Fruit fly (Drosophila melanogaster): ENCODE results near the gene mRpL2.

The mRpL2 gene

DNA sequence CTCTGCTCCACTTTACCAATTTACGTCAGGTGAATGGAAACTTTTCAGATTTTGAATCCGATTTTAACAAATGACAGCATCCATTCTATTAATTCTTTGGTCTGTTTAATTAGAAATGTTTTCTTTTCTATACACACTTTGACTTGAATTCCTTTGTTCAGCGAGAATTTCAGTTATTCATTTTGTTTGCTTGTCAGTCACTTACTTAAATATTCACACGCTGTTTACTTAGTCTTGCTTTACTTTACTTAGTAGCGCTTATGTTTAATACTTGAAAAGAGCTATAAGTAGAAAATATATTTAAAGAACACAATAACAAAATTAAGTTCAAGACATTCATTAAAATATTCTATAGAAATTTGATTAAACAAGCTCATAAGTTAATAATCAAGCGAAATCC lies 13.2 kb upstream of the mRpL2 start, which contains the start of gene CG32073 (continued):
- no peak for TF ChIP-seq unc-4 (GFP tag; IDR thresholded peaks at IDR 0.05; ENCODE audit: partially characterized antibody)
- TF ChIP-seq ase (GFP tag; IDR thresholded peaks at IDR 0.05): no peak
- no peak for TF ChIP-seq CG18011 (GFP tag; optimal IDR thresholded peaks at IDR 0.05)
- TF ChIP-seq org-1 (GFP tag; optimal IDR thresholded peaks at IDR 0.05): peak; percentile 1
- no peak for TF ChIP-seq CG17328 (GFP tag; IDR thresholded peaks at IDR 0.05)
- TF ChIP-seq sc (optimal IDR thresholded peaks at IDR 0.05): no peak
- TF ChIP-seq sc (GFP tag; optimal IDR thresholded peaks at IDR 0.05): no peak
- no peak for TF ChIP-seq CG12942 (GFP tag; optimal IDR thresholded peaks at IDR 0.05)
- peak; percentile 16 for TF ChIP-seq CG9727 (GFP tag; optimal IDR thresholded peaks at IDR 0.05)
- TF ChIP-seq amos (GFP tag; IDR thresholded peaks at IDR 0.05; ENCODE audit: partially characterized antibody): no peak
- TF ChIP-seq fu2 (GFP tag; optimal IDR thresholded peaks at IDR 0.05): no peak
- no peak for TF ChIP-seq CG34224 (GFP tag; IDR thresholded peaks at IDR 0.05; ENCODE audit: partially characterized antibody)
- TF ChIP-seq cato (GFP tag; optimal IDR thresholded peaks at IDR 0.05; ENCODE audit: borderline replicate concordance): no peak
- no peak for TF ChIP-seq CG17568 (GFP tag; optimal IDR thresholded peaks at IDR 0.05)
- no peak for TF ChIP-seq abd-A (tag; optimal IDR thresholded peaks at IDR 0.05)
- peak; percentile 51 for TF ChIP-seq ATbp (GFP tag; optimal IDR thresholded peaks at IDR 0.05)
- no peak for TF ChIP-seq ken (GFP tag; IDR thresholded peaks at IDR 0.05)
- TF ChIP-seq lola (GFP tag; optimal IDR thresholded peaks at IDR 0.05): no peak
- peak; percentile 55 for TF ChIP-seq CG6813 (GFP tag; optimal IDR thresholded peaks at IDR 0.05)
- no peak for TF ChIP-seq CG10147 (GFP tag; optimal IDR thresholded peaks at IDR 0.05)
- no peak for TF ChIP-seq CG33557 (GFP tag; optimal IDR thresholded peaks at IDR 0.05)
- TF ChIP-seq klu (GFP tag; IDR thresholded peaks at IDR 0.05): no peak
- no peak for TF ChIP-seq sens-2 (GFP tag; IDR thresholded peaks at IDR 0.05)
- no peak for TF ChIP-seq Mad (GFP tag; optimal IDR thresholded peaks at IDR 0.05)
- TF ChIP-seq caup (GFP tag; optimal IDR thresholded peaks at IDR 0.05; ENCODE audit: severe bottlenecking): peak; percentile 38
- TF ChIP-seq E2f2 (GFP tag; IDR thresholded peaks at IDR 0.05): no peak
- TF ChIP-seq CG14710 (tag; optimal IDR thresholded peaks at IDR 0.05): peak; percentile 42
- TF ChIP-seq HLH3B (GFP tag; IDR thresholded peaks at IDR 0.05): no peak
- TF ChIP-seq CG3163 (GFP tag; optimal IDR thresholded peaks at IDR 0.05): no peak
- TF ChIP-seq CG10321 (GFP tag; IDR thresholded peaks at IDR 0.05): no peak
- TF ChIP-seq bowl (GFP tag; IDR thresholded peaks at IDR 0.05): no peak
- TF ChIP-seq CG5953 (GFP tag; IDR thresholded peaks at IDR 0.05): no peak
- peak; percentile 40 for TF ChIP-seq wek (GFP tag; optimal IDR thresholded peaks at IDR 0.05)
- peak; percentile 75 for TF ChIP-seq CG18764 (GFP tag; optimal IDR thresholded peaks at IDR 0.05)
- TF ChIP-seq Jarid2 (GFP tag; optimal IDR thresholded peaks at IDR 0.05): no peak
- TF ChIP-seq CG16863 (GFP tag; optimal IDR thresholded peaks at IDR 0.05): no peak
- TF ChIP-seq CG8388 (GFP tag; optimal IDR thresholded peaks at IDR 0.05): no peak
- TF ChIP-seq Hmx (GFP tag; optimal IDR thresholded peaks at IDR 0.05): no peak
- peak; percentile 28 for TF ChIP-seq fd96Cb (tag; optimal IDR thresholded peaks at IDR 0.05)
- no peak for TF ChIP-seq CG10431 (GFP tag; optimal IDR thresholded peaks at IDR 0.05)
- no peak for TF ChIP-seq bsh (GFP tag; optimal IDR thresholded peaks at IDR 0.05)
- peak; percentile 53; the same call in 2 of the 3 replicates for TF ChIP-seq CG17361 (GFP tag; IDR thresholded peaks at IDR 0.05)
- no peak for TF ChIP-seq cas (GFP tag; IDR thresholded peaks at IDR 0.05)
- no peak for TF ChIP-seq sqz (GFP tag; optimal IDR thresholded peaks at IDR 0.05)
- no peak for TF ChIP-seq az2 (GFP tag; optimal IDR thresholded peaks at IDR 0.05)
- no peak for TF ChIP-seq CG2129 (GFP tag; IDR thresholded peaks at IDR 0.05; ENCODE audit: partially characterized antibody)
- TF ChIP-seq Sin3A (optimal IDR thresholded peaks at IDR 0.05): no peak
- no peak for TF ChIP-seq nmo (GFP tag; optimal IDR thresholded peaks at IDR 0.05)
- TF ChIP-seq Ravus (GFP tag; IDR thresholded peaks at IDR 0.05): no peak
- TF ChIP-seq CG7372 (GFP tag; IDR thresholded peaks at IDR 0.05): no peak
- TF ChIP-seq CG13296 (GFP tag; optimal IDR thresholded peaks at IDR 0.05): peak; percentile 55

Measured in whole organism, embryonic.